Fruit fly (Drosophila melanogaster) whole organism, adult: ENCODE measurements around the gene CG8236.
A peak's percentile ranks its signal among the peaks of the same experiment; 100 is the strongest.

Source experiments
- CG11617 ChIP-seq: fragments of 200-800 bp; sonication (Bioruptor generic); optimal IDR thresholded peaks from 2 replicates; lab custom pipeline; 2017; ENCODE audit warnings: mild to moderate bottlenecking, missing biosample characterization, missing genetic modification reagents, missing genetic modification characterization
- CG12768 ChIP-seq: fragments of 200-800 bp; sonication (Bioruptor generic); optimal IDR thresholded peaks from 2 replicates; lab custom pipeline; 2017; ENCODE audit warnings: missing biosample characterization, missing genetic modification characterization, mild to moderate bottlenecking, moderate library complexity, missing genetic modification reagents
- CG14711 ChIP-seq: fragments of 200-800 bp; sonication (Bioruptor generic); optimal IDR thresholded peaks from 2 replicates; lab custom pipeline; 2018; ENCODE audit warnings: missing biosample characterization, mild to moderate bottlenecking, missing genetic modification characterization, moderate library complexity
- CG1620 ChIP-seq: fragments of 200-800 bp; sonication (Bioruptor generic); optimal IDR thresholded peaks from 2 replicates; lab custom pipeline; 2016; ENCODE audit warnings: missing biosample characterization, missing genetic modification characterization
- CG33017 ChIP-seq: fragments of 200-800 bp; sonication (Bioruptor generic); optimal IDR thresholded peaks from 2 replicates; lab custom pipeline; 2018; ENCODE audit warnings: missing biosample characterization, mild to moderate bottlenecking, missing genetic modification characterization, moderate library complexity
- CG5204 ChIP-seq: fragments of 200-800 bp; sonication (Bioruptor generic); optimal IDR thresholded peaks from 2 replicates; lab custom pipeline; 2016; ENCODE audit warnings: missing biosample characterization, missing genetic modification characterization
- CG7045 ChIP-seq: fragments of 200-800 bp; sonication (Bioruptor generic); optimal IDR thresholded peaks from 2 replicates; lab custom pipeline; 2017; ENCODE audit warnings: missing biosample characterization, mild to moderate bottlenecking, missing genetic modification characterization
- CG7101 ChIP-seq: fragments of 200-800 bp; sonication (Bioruptor generic); optimal IDR thresholded peaks from 2 replicates; lab custom pipeline; 2018; ENCODE audit warnings: missing biosample characterization, mild to moderate bottlenecking, missing genetic modification characterization, moderate library complexity
- Clk ChIP-seq: fragments of 200-800 bp; sonication (Bioruptor generic); optimal IDR thresholded peaks from 2 replicates; lab custom pipeline; 2017; ENCODE audit warnings: missing biosample characterization, missing genetic modification characterization
- Crg-1 ChIP-seq: fragments of 200-800 bp; sonication (Bioruptor generic); optimal IDR thresholded peaks from 2 replicates; lab custom pipeline; 2016; ENCODE audit warnings: missing biosample characterization, missing genetic modification characterization
- Hr96 ChIP-seq: fragments of 200-800 bp; sonication (Bioruptor generic); optimal IDR thresholded peaks from 2 replicates; lab custom pipeline; 2016; ENCODE audit warnings: missing biosample characterization, missing genetic modification characterization
- Mnt ChIP-seq: fragments of 200-800 bp; sonication (Bioruptor generic); optimal IDR thresholded peaks from 2 replicates; lab custom pipeline; 2016; ENCODE audit warnings: missing biosample characterization, mild to moderate bottlenecking, missing genetic modification characterization
- bab1 ChIP-seq: fragments of 200-800 bp; sonication (Bioruptor generic); optimal IDR thresholded peaks from 3 replicates; lab custom pipeline; 2019; ENCODE audit warnings: missing biosample characterization, mild to moderate bottlenecking, missing genetic modification characterization, moderate library complexity
- cic ChIP-seq: fragments of 200-800 bp; sonication (Bioruptor generic); optimal IDR thresholded peaks from 2 replicates; lab custom pipeline; 2017; ENCODE audit warnings: missing biosample characterization, mild to moderate bottlenecking, missing genetic modification characterization, moderate library complexity
- cnc ChIP-seq, 2 experiments: fragments of >200 bp; optimal IDR thresholded peaks; 2 replicates each; lab custom pipeline; 2017
- kay ChIP-seq: fragments of 200-800 bp; sonication (Bioruptor generic); peaks from one replicate; lab custom pipeline; 2016; ENCODE audit warnings: missing biosample characterization, missing genetic modification characterization, borderline replicate concordance
- ovo ChIP-seq: fragments of 200-800 bp; sonication (Bioruptor generic); optimal IDR thresholded peaks from 2 replicates; lab custom pipeline; 2016; ENCODE audit warnings: missing biosample characterization, missing genetic modification characterization
- pad ChIP-seq: fragments of 200-800 bp; sonication (Bioruptor generic); optimal IDR thresholded peaks from 3 replicates; lab custom pipeline; 2017; ENCODE audit warnings: missing biosample characterization, missing genetic modification characterization, mild to moderate bottlenecking, moderate library complexity, missing genetic modification reagents
- tj ChIP-seq: fragments of 200-800 bp; sonication (Bioruptor generic); optimal IDR thresholded peaks from 3 replicates; lab custom pipeline; 2017; ENCODE audit warnings: missing biosample characterization, mild to moderate bottlenecking, missing genetic modification characterization, moderate library complexity
- toe ChIP-seq: fragments of 200-800 bp; sonication (Bioruptor generic); optimal IDR thresholded peaks from 2 replicates; lab custom pipeline; 2016; ENCODE audit warnings: missing biosample characterization, missing genetic modification characterization

Gene CG8236

dm6 chr3R:8820428-8820912, 51.3 kb downstream of the CG8236 start, which contains the start of gene aqz:
Gene aqz, minus strand, starts transcription at chr3R:8820682.
- peak; percentile 76 for TF ChIP-seq Hr96 (GFP tag; lab: Kevin White, UChicago)
- TF ChIP-seq kay = peak; percentile 100
- peak; percentile 28 for TF ChIP-seq ovo
- peak; percentile 73 for TF ChIP-seq cic
- TF ChIP-seq toe = peak; percentile 61
- peak; percentile 72 for TF ChIP-seq CG7101 (tag; lab: Kevin White, UChicago)
- TF ChIP-seq CG12768 (GFP tag; lab: Kevin White, UChicago) = peak; percentile 18
- TF ChIP-seq tj (GFP tag; lab: Kevin White, UChicago) = peak; percentile 37
- peak; percentile 29 for TF ChIP-seq CG7045 (GFP tag; lab: Kevin White, UChicago)
- peak; percentile 100 for TF ChIP-seq CG14711
- TF ChIP-seq Crg-1 (GFP tag; lab: Kevin White, UChicago) = peak; percentile 71
- peak; percentile 39 for TF ChIP-seq CG11617 (GFP tag; lab: Kevin White, UChicago)
- TF ChIP-seq Mnt = peak; percentile 66
- TF ChIP-seq CG5204 (GFP tag; lab: Kevin White, UChicago) = no peak
- TF ChIP-seq CG1620 (GFP tag; lab: Kevin White, UChicago) = peak; percentile 86
- peak; percentile 49 for TF ChIP-seq Clk
- TF ChIP-seq CG33017 = peak; percentile 69
- TF ChIP-seq pad (GFP tag; lab: Kevin White, UChicago) = peak; percentile 44
- no peak for TF ChIP-seq cnc (optimal IDR thresholded peaks at IDR 0.05; lab: Kevin White, UChicago)
- TF ChIP-seq bab1 (GFP tag; lab: Kevin White, UChicago) = peak; percentile 86
